Worm (Caenorhabditis elegans) whole organism, L1 larva: ENCODE data around the gene ccg-1.

ENCODE experiments used
- C04F5.9 ChIP-seq: sonication (generic microtip); optimal IDR thresholded peaks from 2 replicates; lab custom pipeline; 2016; ENCODE audit warnings: missing genetic modification characterization, missing compliant biosample characterization
- C16A3.4 ChIP-seq: fragments of 150-350 bp; optimal IDR thresholded peaks from 2 replicates; lab custom pipeline; 2014; ENCODE audit warnings: missing biosample characterization, missing genetic modification characterization
- C34B4.2 ChIP-seq: sonication (generic microtip); optimal IDR thresholded peaks from 2 replicates; lab custom pipeline; 2017; ENCODE audit warnings: mild to moderate bottlenecking, missing genetic modification characterization, missing compliant biosample characterization
- Y116A8C.19 ChIP-seq: sonication (generic microtip); optimal IDR thresholded peaks from 2 replicates; lab custom pipeline; 2016; ENCODE audit warnings: missing compliant biosample characterization, missing genetic modification characterization, borderline replicate concordance
- alr-1 ChIP-seq: fragments of 200-800 bp; sonication (Bioruptor generic); optimal IDR thresholded peaks from 2 replicates; lab custom pipeline; 2018; ENCODE audit warnings: borderline replicate concordance, mild to moderate bottlenecking, missing genetic modification characterization, missing compliant biosample characterization
- aly-2 ChIP-seq: fragments of 150-350 bp; optimal IDR thresholded peaks from 2 replicates; lab custom pipeline; 2014; ENCODE audit warnings: missing biosample characterization, missing genetic modification characterization
- ceh-63 ChIP-seq: fragments of 200-800 bp; sonication (Bioruptor generic); optimal IDR thresholded peaks from 2 replicates; lab custom pipeline; 2018; ENCODE audit warnings: mild to moderate bottlenecking, missing genetic modification characterization, missing compliant biosample characterization
- ceh-8 ChIP-seq: fragments of 200-800 bp; sonication (Bioruptor generic); optimal IDR thresholded peaks from 2 replicates; lab custom pipeline; 2018; ENCODE audit warnings: mild to moderate bottlenecking, missing genetic modification characterization, moderate library complexity, missing compliant biosample characterization
- ceh-82 ChIP-seq, 3 experiments: fragments of 150-350 bp in 1 of 3; sonication (generic microtip) in 2 of 3; optimal IDR thresholded peaks; 2 replicates each; lab custom pipeline; 2014 to 2017; ENCODE audit warnings: missing biosample characterization in 3 of 3, missing genetic modification characterization in 3 of 3
- ces-1 ChIP-seq: fragments of 150-350 bp; optimal IDR thresholded peaks from 2 replicates; lab custom pipeline; 2014; ENCODE audit warnings: missing biosample characterization, missing genetic modification reagents, missing genetic modification characterization
- dpl-1 ChIP-seq, 3 experiments: fragments of 150-350 bp in 2 of 3; sonication (generic microtip) in 1 of 3; optimal IDR thresholded peaks; 2 replicates each; lab custom pipeline; 2014 to 2017; ENCODE audit warnings: missing biosample characterization in 3 of 3, missing genetic modification characterization in 3 of 3, missing genetic modification reagents in 3 of 3
- dsc-1 ChIP-seq: sonication (generic microtip); optimal IDR thresholded peaks from 2 replicates; lab custom pipeline; 2016; ENCODE audit warnings: mild to moderate bottlenecking, missing genetic modification characterization, missing compliant biosample characterization
- efl-1 ChIP-seq, 4 experiments: fragments of 150-350 bp; optimal IDR thresholded peaks in 3 of 4; peaks in 1 of 4; 1 replicate in 1 of 4; 2 replicates in 3 of 4; lab custom pipeline; 2014; ENCODE audit warnings: missing biosample characterization in 2 of 4, missing genetic modification characterization in 2 of 4, missing genetic modification reagents in 2 of 4
- efl-3 ChIP-seq: fragments of 200-800 bp; sonication (Bioruptor generic); optimal IDR thresholded peaks from 2 replicates; lab custom pipeline; 2018; ENCODE audit warnings: mild to moderate bottlenecking, missing genetic modification characterization, missing compliant biosample characterization
- elt-2 ChIP-seq: sonication (generic microtip); optimal IDR thresholded peaks from 2 replicates; lab custom pipeline; 2016; ENCODE audit warnings: missing genetic modification characterization, mild to moderate bottlenecking, inconsistent platforms, missing compliant biosample characterization, missing genetic modification reagents
- elt-3 ChIP-seq, 6 experiments: fragments of 150-350 bp in 1 of 6; sonication (generic microtip); optimal IDR thresholded peaks; 2 replicates each; lab custom pipeline; 2017 to 2018; ENCODE audit warnings: missing biosample characterization in 6 of 6, missing genetic modification characterization in 6 of 6, inconsistent platforms in 1 of 6
- fkh-10 ChIP-seq: sonication (generic microtip); optimal IDR thresholded peaks from 2 replicates; lab custom pipeline; 2017; ENCODE audit warnings: missing biosample characterization, missing genetic modification reagents, missing genetic modification characterization
- fkh-8 ChIP-seq: sonication (generic microtip); optimal IDR thresholded peaks from 2 replicates; lab custom pipeline; 2016; ENCODE audit warnings: mild to moderate bottlenecking, missing genetic modification characterization, missing compliant biosample characterization
- fos-1 ChIP-seq: fragments of 150-350 bp; optimal IDR thresholded peaks from 2 replicates; lab custom pipeline; 2014; ENCODE audit warnings: missing biosample characterization, missing genetic modification characterization
- hlh-17 ChIP-seq: fragments of 200-800 bp; sonication (Bioruptor generic); optimal IDR thresholded peaks from 2 replicates; lab custom pipeline; 2018; ENCODE audit warnings: missing genetic modification characterization, mild to moderate bottlenecking, missing compliant biosample characterization, moderate library complexity, borderline replicate concordance
- hlh-4 ChIP-seq: sonication (generic microtip); optimal IDR thresholded peaks from 2 replicates; lab custom pipeline; 2016; ENCODE audit warnings: mild to moderate bottlenecking, missing genetic modification characterization, missing compliant biosample characterization
- hpl-2 ChIP-seq: fragments of 150-350 bp; optimal IDR thresholded peaks from 2 replicates; lab custom pipeline; 2014; ENCODE audit warnings: missing biosample characterization, missing genetic modification reagents, missing genetic modification characterization
- isw-1 ChIP-seq: fragments of 200-800 bp; sonication (Bioruptor generic); IDR thresholded peaks from 2 replicates; pipeline ENCODE4 v1.3.6; 2022; ENCODE audit warnings: missing genetic modification characterization, missing compliant biosample characterization
- jun-1 ChIP-seq: fragments of 150-350 bp; optimal IDR thresholded peaks from 2 replicates; lab custom pipeline; 2014; ENCODE audit warnings: missing biosample characterization, missing genetic modification reagents, missing genetic modification characterization
- lin-14 ChIP-seq: fragments of 200-800 bp; sonication (Bioruptor generic); optimal IDR thresholded peaks from 2 replicates; lab custom pipeline; 2018; ENCODE audit warnings: mild to moderate bottlenecking, missing genetic modification characterization, moderate library complexity, missing compliant biosample characterization
- lin-15B ChIP-seq: fragments of 150-350 bp; sonication (generic microtip); optimal IDR thresholded peaks from 3 replicates; lab custom pipeline; 2014; ENCODE audit warnings: missing biosample characterization, missing genetic modification characterization
- lin-39 ChIP-seq: fragments of 150-350 bp; optimal IDR thresholded peaks from 2 replicates; lab custom pipeline; 2014; ENCODE audit warnings: missing biosample characterization, missing genetic modification reagents, missing genetic modification characterization
- lir-3 ChIP-seq: sonication (generic microtip); optimal IDR thresholded peaks from 2 replicates; lab custom pipeline; 2016; ENCODE audit warnings: mild to moderate bottlenecking, missing genetic modification characterization, moderate library complexity, missing compliant biosample characterization; ENCODE audit not compliant: poor library complexity
- lsy-2 ChIP-seq, 2 experiments: fragments of 150-350 bp; optimal IDR thresholded peaks; 2 replicates each; lab custom pipeline; 2014; ENCODE audit warnings: missing biosample characterization in 2 of 2, missing genetic modification characterization in 2 of 2
- mef-2 ChIP-seq: fragments of 150-350 bp; optimal IDR thresholded peaks from 2 replicates; lab custom pipeline; 2014; ENCODE audit warnings: missing biosample characterization, missing genetic modification characterization
- mep-1 ChIP-seq: fragments of 150-350 bp; optimal IDR thresholded peaks from 2 replicates; lab custom pipeline; 2014; ENCODE audit warnings: missing biosample characterization, missing genetic modification characterization
- nhr-11 ChIP-seq: fragments of 150-350 bp; optimal IDR thresholded peaks from 2 replicates; lab custom pipeline; 2014; ENCODE audit warnings: missing biosample characterization, missing genetic modification characterization
- nhr-20 ChIP-seq: sonication (generic microtip); optimal IDR thresholded peaks from 2 replicates; lab custom pipeline; 2016; ENCODE audit warnings: mild to moderate bottlenecking, missing genetic modification characterization, missing compliant biosample characterization
- nhr-237 ChIP-seq: fragments of 150-350 bp; optimal IDR thresholded peaks from 2 replicates; lab custom pipeline; 2014; ENCODE audit warnings: missing biosample characterization, missing genetic modification characterization
- nhr-47 ChIP-seq: sonication (generic microtip); optimal IDR thresholded peaks from 2 replicates; lab custom pipeline; 2016; ENCODE audit warnings: mild to moderate bottlenecking, missing genetic modification characterization, moderate library complexity, missing compliant biosample characterization
- nhr-77 ChIP-seq: fragments of 150-350 bp; optimal IDR thresholded peaks from 2 replicates; lab custom pipeline; 2014; ENCODE audit warnings: missing biosample characterization, missing genetic modification characterization
- nhr-85 ChIP-seq: sonication (generic microtip); peaks from one replicate; lab custom pipeline; 2016; ENCODE audit warnings: missing genetic modification characterization, inconsistent platforms, missing compliant biosample characterization
- nhr-90 ChIP-seq: sonication (generic microtip); optimal IDR thresholded peaks from 2 replicates; lab custom pipeline; 2016; ENCODE audit warnings: mild to moderate bottlenecking, missing genetic modification characterization, missing compliant biosample characterization; ENCODE audit not compliant: poor library complexity
- rnt-1 ChIP-seq: sonication (generic microtip); optimal IDR thresholded peaks from 2 replicates; lab custom pipeline; 2016; ENCODE audit warnings: mild to moderate bottlenecking, missing genetic modification characterization, moderate library complexity, missing compliant biosample characterization
- sox-4 ChIP-seq: sonication (generic microtip); optimal IDR thresholded peaks from 2 replicates; lab custom pipeline; 2016; ENCODE audit warnings: missing genetic modification characterization, missing compliant biosample characterization
- sptf-1 ChIP-seq: fragments of 150-350 bp; optimal IDR thresholded peaks from 2 replicates; lab custom pipeline; 2014; ENCODE audit warnings: missing biosample characterization, missing genetic modification characterization
- sup-37 ChIP-seq: fragments of 200-800 bp; sonication (Bioruptor generic); optimal IDR thresholded peaks from 2 replicates; lab custom pipeline; 2018; ENCODE audit warnings: mild to moderate bottlenecking, missing genetic modification characterization, missing compliant biosample characterization
- swsn-7 ChIP-seq: sonication (generic microtip); optimal IDR thresholded peaks from 2 replicates; lab custom pipeline; 2016; ENCODE audit warnings: missing genetic modification characterization, missing compliant biosample characterization
- tbx-2 ChIP-seq: sonication (generic microtip); optimal IDR thresholded peaks from 2 replicates; lab custom pipeline; 2016; ENCODE audit warnings: missing genetic modification characterization, missing compliant biosample characterization
- tlp-1 ChIP-seq: fragments of 150-350 bp; optimal IDR thresholded peaks from 2 replicates; lab custom pipeline; 2014; ENCODE audit warnings: missing biosample characterization, missing genetic modification characterization
- unc-30 ChIP-seq: sonication (generic microtip); optimal IDR thresholded peaks from 2 replicates; lab custom pipeline; 2017; ENCODE audit warnings: missing biosample characterization, missing genetic modification characterization
- unc-62 ChIP-seq: fragments of 150-350 bp; optimal IDR thresholded peaks from 2 replicates; lab custom pipeline; 2014; ENCODE audit warnings: missing biosample characterization, missing genetic modification reagents, missing genetic modification characterization
- unc-86 ChIP-seq: sonication (generic microtip); optimal IDR thresholded peaks from 2 replicates; lab custom pipeline; 2016; ENCODE audit warnings: missing genetic modification characterization, missing compliant biosample characterization
- vab-15 ChIP-seq: sonication (generic microtip); optimal IDR thresholded peaks from 2 replicates; lab custom pipeline; 2017; ENCODE audit warnings: missing genotype, mild to moderate bottlenecking, missing genetic modification characterization, missing compliant biosample characterization
- xbp-1 ChIP-seq: sonication (generic microtip); optimal IDR thresholded peaks from 2 replicates; lab custom pipeline; 2016; ENCODE audit warnings: missing genetic modification characterization, missing compliant biosample characterization
- zag-1 ChIP-seq: fragments of 150-350 bp; optimal IDR thresholded peaks from 2 replicates; lab custom pipeline; 2014; ENCODE audit warnings: missing biosample characterization, missing genetic modification characterization
- zip-4 ChIP-seq: fragments of 200-800 bp; sonication (Bioruptor generic); optimal IDR thresholded peaks from 2 replicates; lab custom pipeline; 2018; ENCODE audit warnings: mild to moderate bottlenecking, missing genetic modification characterization, moderate library complexity, missing compliant biosample characterization
- ztf-11 ChIP-seq, 2 experiments: sonication (generic microtip); optimal IDR thresholded peaks; 2 replicates each; lab custom pipeline; 2016 to 2017; ENCODE audit warnings: missing genetic modification characterization in 2 of 2, missing biosample characterization in 1 of 2, missing compliant biosample characterization in 1 of 2

The ccg-1 gene

DNA sequence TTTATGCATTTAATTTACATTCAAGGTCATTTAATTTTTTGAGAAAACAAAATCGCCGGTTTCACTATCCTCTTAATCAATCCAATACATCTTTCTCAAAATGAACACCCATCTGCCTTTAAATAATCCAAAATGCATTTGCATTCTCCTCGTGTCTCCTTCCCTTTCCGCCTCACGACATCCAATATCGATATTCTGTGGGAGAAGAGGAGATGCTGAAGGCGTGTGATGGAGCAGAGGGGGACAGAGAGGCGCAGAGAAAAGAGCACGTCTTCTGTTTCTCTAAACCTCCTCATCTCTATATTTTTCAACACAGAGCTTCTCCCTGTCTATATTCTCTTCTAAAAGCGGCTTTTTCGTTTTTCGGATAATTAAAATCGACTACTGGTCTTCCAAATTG is 16.1 kb downstream of the ccg-1 start, which contains the start of gene Y73F8A.5:
TSS of gene Y73F8A.5 (plus strand) at position 321 of the 400 bp plus-strand sequence.
- TF ChIP-seq sox-4 (tag; lab: Kevin White, UChicago) (no peak), lir-3 (no peak), C16A3.4 (tag; lab: Kevin White, UChicago) (no peak), mef-2 (tag; lab: Kevin White, UChicago) (no peak), mep-1 (tag; lab: Kevin White, UChicago) (peak; percentile 54), ceh-63 (GFP tag; lab: Kevin White, UChicago) (no peak), ces-1 (no peak), nhr-47 (tag; lab: Kevin White, UChicago) (peak; percentile 39), efl-3 (GFP tag; lab: Kevin White, UChicago) (no peak), dpl-1 (GFP tag; optimal IDR thresholded peaks at IDR 0.05; lab: Kevin White, UChicago) (peak in 1 of 3 experiments; percentile 10), C34B4.2 (tag; lab: Kevin White, UChicago) (no peak), elt-3 (tag; optimal IDR thresholded peaks at IDR 0.05; lab: Kevin White, UChicago) (no peak), fkh-8 (tag; lab: Kevin White, UChicago) (peak; percentile 49), swsn-7 (tag; lab: Kevin White, UChicago) (peak; percentile 25), jun-1 (tag; lab: Kevin White, UChicago) (no peak), vab-15 (no peak), nhr-20 (no peak), lsy-2 (tag; optimal IDR thresholded peaks at IDR 0.05; lab: Kevin White, UChicago) (peak in 1 of 2 experiments; percentile 16), ztf-11 (tag; optimal IDR thresholded peaks at IDR 0.05; lab: Kevin White, UChicago) (peak in 1 of 2 experiments; percentile 20), lin-14 (no peak), isw-1 (peak; percentile 9; the same call in 1 of the 2 replicates), ceh-82 (tag; optimal IDR thresholded peaks at IDR 0.05; lab: Kevin White, UChicago) (peak; percentile 27 to 58 (median 39)), tbx-2 (no peak), efl-1 (optimal IDR thresholded peaks at IDR 0.05; lab: Kevin White, UChicago) (peak; percentile 31 to 53), efl-1 (GFP tag; optimal IDR thresholded peaks at IDR 0.05 in 1 of 2; lab: Kevin White, UChicago) (peak in 1 of 2 experiments; percentile 8), fos-1 (no peak), unc-86 (tag; lab: Kevin White, UChicago) (peak; percentile 56), unc-62 (GFP tag; lab: Kevin White, UChicago) (no peak), C04F5.9 (no peak), fkh-10 (GFP tag; lab: Kevin White, UChicago) (peak; percentile 15), nhr-90 (tag; lab: Kevin White, UChicago) (no peak), alr-1 (tag; lab: Kevin White, UChicago) (no peak), zag-1 (tag; lab: Kevin White, UChicago) (no peak), hlh-17 (GFP tag; lab: Kevin White, UChicago) (no peak), dsc-1 (tag; lab: Kevin White, UChicago) (no peak), lin-39 (tag; lab: Kevin White, UChicago) (no peak), nhr-77 (tag; lab: Kevin White, UChicago) (no peak), rnt-1 (tag; lab: Kevin White, UChicago) (no peak), xbp-1 (peak; percentile 14), nhr-85 (tag; lab: Kevin White, UChicago) (no peak), nhr-11 (tag; lab: Kevin White, UChicago) (no peak), tlp-1 (tag; lab: Kevin White, UChicago) (no peak), ceh-8 (no peak)

DNA sequence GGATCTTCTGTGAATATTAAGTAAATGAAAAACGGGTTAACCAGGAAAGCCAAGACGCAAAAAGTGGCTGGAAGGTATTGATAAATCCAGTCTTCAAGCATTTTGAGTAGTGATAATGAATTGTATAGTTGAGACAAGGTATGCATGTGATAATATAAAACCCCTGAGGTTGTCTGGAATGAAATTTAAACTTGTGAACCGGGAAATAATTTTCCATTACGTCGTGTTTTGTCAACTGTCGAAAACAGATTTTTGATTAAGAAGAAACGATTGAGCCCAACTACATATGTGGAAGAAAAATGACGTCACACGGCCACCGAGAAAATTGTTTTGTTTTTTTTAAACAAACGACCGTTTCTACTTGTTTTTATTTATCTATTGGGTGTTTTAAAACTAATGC is 23.4 kb downstream of the ccg-1 start, which contains the start of gene srj-42:
TSS of gene srj-42 (minus strand) at position 101 of the 400 bp plus-strand sequence.
- TF ChIP-seq unc-30 (tag; lab: Kevin White, UChicago) = no peak
- TF ChIP-seq Y116A8C.19 (tag; lab: Kevin White, UChicago) = no peak
- no peak for TF ChIP-seq nhr-237 (tag; lab: Kevin White, UChicago)
- TF ChIP-seq sup-37 (GFP tag; lab: Kevin White, UChicago) = no peak
- no peak for TF ChIP-seq ztf-11 (tag; optimal IDR thresholded peaks at IDR 0.05; lab: Kevin White, UChicago)
- TF ChIP-seq lin-15B (tag; lab: Kevin White, UChicago) = no peak
- no peak for TF ChIP-seq aly-2 (tag; lab: Kevin White, UChicago)
- no peak for TF ChIP-seq sptf-1 (tag; lab: Kevin White, UChicago)
- no peak for TF ChIP-seq hlh-4 (tag; lab: Kevin White, UChicago)
- TF ChIP-seq mef-2 (tag; lab: Kevin White, UChicago) = no peak
- TF ChIP-seq hpl-2 (GFP tag; lab: Kevin White, UChicago) = no peak
- no peak for TF ChIP-seq ceh-63 (GFP tag; lab: Kevin White, UChicago)
- TF ChIP-seq nhr-90 (tag; lab: Kevin White, UChicago) = no peak
- no peak for TF ChIP-seq fos-1
- no peak for TF ChIP-seq zip-4 (GFP tag; lab: Kevin White, UChicago)
- TF ChIP-seq elt-2 (tag; lab: Kevin White, UChicago) = no peak
